Fruit fly (Drosophila melanogaster): ENCODE measurements around the gene betaggt-I.

DNA sequence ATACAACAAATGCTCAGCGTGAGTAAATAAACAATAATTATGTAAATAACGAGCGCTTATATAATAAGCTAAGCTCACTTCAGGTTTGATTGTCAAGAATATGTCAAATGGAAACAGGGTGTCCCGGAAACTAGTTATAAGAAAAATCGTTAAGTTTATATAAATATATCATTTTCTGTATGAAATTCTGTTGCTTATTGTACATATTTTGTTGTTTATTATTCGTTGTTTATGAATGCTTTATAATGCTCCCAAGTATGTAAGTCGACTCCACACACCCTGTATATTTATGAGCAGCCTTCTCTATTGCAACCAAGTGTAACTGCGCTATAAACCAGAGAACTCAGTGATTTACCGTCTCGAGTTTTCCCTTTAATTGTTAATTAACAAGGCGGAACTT is 14.8 kb upstream of the betaggt-I start:
- TF ChIP-seq bab1 (GFP tag; optimal IDR thresholded peaks at IDR 0.05) = peak; percentile 35
- no peak for TF ChIP-seq CG1620 (GFP tag; optimal IDR thresholded peaks at IDR 0.05)
- TF ChIP-seq Mnt (GFP tag; optimal IDR thresholded peaks at IDR 0.05) = no peak
- TF ChIP-seq Crg-1 (GFP tag; optimal IDR thresholded peaks at IDR 0.05) = no peak
- peak; percentile 9 for TF ChIP-seq toe (GFP tag; optimal IDR thresholded peaks at IDR 0.05)

All from whole organism, adult.